Worm (Caenorhabditis elegans): ENCODE data around the gene C52B9.19.

ce11 chrX:4246237-4246697 lies 36.1 kb upstream of the C52B9.19 start:
- TF ChIP-seq ama-1 (optimal IDR thresholded peaks at IDR 0.05) = no peak
- no peak for TF ChIP-seq tbx-2 (tag; optimal IDR thresholded peaks at IDR 0.05)
- no peak for TF ChIP-seq nhr-232 (tag; optimal IDR thresholded peaks at IDR 0.05)
- no peak for TF ChIP-seq pax-1 (tag; optimal IDR thresholded peaks at IDR 0.05)
